Fruit fly (Drosophila melanogaster): ENCODE results near the gene CG4842.

DNA sequence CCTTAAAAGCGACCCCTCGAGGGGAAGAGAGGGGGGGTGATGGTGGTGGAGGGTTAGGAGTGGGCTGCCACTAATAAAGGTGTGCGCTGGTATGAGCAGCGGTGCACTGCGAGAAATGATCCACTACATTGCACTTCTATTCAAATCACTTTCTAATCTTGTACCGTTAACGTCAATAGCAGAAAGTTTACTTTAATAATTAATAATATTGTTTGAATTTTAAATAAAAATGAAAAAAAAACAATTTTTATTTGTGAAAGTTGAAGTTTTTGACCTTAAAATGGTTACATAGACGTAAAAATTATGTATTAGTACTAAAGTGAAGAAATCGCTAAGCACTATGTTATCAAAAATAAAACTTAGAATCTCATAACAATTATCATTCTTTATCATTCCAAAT lies 24.7 kb downstream of the CG4842 start:
- TF ChIP-seq Dll (optimal IDR thresholded peaks at IDR 0.05) (no peak), EcR (GFP tag; optimal IDR thresholded peaks at IDR 0.05) (no peak), CG8478 (optimal IDR thresholded peaks at IDR 0.05) (no peak), psq (optimal IDR thresholded peaks at IDR 0.05) (no peak), usp (GFP tag; optimal IDR thresholded peaks at IDR 0.05) (no peak), pan (optimal IDR thresholded peaks at IDR 0.05) (no peak)
